Worm (Caenorhabditis elegans) whole organism, L4 larva: ENCODE data around the gene F42A9.8.

Experiments used
- F37D6.2 ChIP-seq: sonication (generic microtip); optimal IDR thresholded peaks from 2 replicates; lab custom pipeline; 2016; ENCODE audit warnings: mild to moderate bottlenecking, missing genetic modification characterization, missing compliant biosample characterization
- F49E8.2 ChIP-seq: sonication (generic microtip); optimal IDR thresholded peaks from 2 replicates; lab custom pipeline; 2016; ENCODE audit warnings: missing compliant biosample characterization, mild to moderate bottlenecking, missing genetic modification characterization, borderline replicate concordance
- T20F7.1 ChIP-seq: fragments of 200-800 bp; sonication (Bioruptor generic); optimal IDR thresholded peaks from 2 replicates; lab custom pipeline; 2018; ENCODE audit warnings: mild to moderate bottlenecking, missing genetic modification characterization, missing compliant biosample characterization
- T26A8.4 ChIP-seq: fragments of 200-800 bp; sonication (Bioruptor generic); IDR thresholded peaks from 2 replicates; pipeline ENCODE4 v1.3.6; 2022; ENCODE audit warnings: missing genetic modification characterization, missing compliant biosample characterization
- Y105C5A.15 ChIP-seq: fragments of 200-800 bp; sonication (Bioruptor generic); IDR thresholded peaks from 2 replicates; pipeline ENCODE4 v1.3.6; 2022; ENCODE audit warnings: missing genetic modification characterization, missing compliant biosample characterization
- ZK337.2 ChIP-seq: fragments of 200-800 bp; sonication (Bioruptor generic); IDR thresholded peaks from 2 replicates; pipeline ENCODE4 v1.3.6; 2022; ENCODE audit warnings: missing genetic modification reagents, missing genetic modification characterization, missing compliant biosample characterization
- ZK546.5 ChIP-seq, 2 experiments: sonication (generic microtip); optimal IDR thresholded peaks; 2 replicates each; lab custom pipeline; 2017; ENCODE audit warnings: missing biosample characterization in 2 of 2, missing genetic modification characterization in 2 of 2
- aha-1 ChIP-seq: fragments of 150-350 bp; peaks from one replicate; lab custom pipeline; 2014; ENCODE audit warnings: missing biosample characterization, missing genetic modification characterization
- aly-2 ChIP-seq: sonication (generic microtip); optimal IDR thresholded peaks from 2 replicates; lab custom pipeline; 2018; ENCODE audit warnings: missing biosample characterization, missing genetic modification characterization
- ama-1 ChIP-seq: fragments of 150-350 bp; optimal IDR thresholded peaks from 2 replicates; lab custom pipeline; 2014; ENCODE audit warnings: inconsistent platforms, mixed read lengths
- ceh-20 ChIP-seq: fragments of 200-800 bp; sonication (Bioruptor generic); IDR thresholded peaks from 2 replicates; pipeline ENCODE4 v1.3.6; 2022; ENCODE audit warnings: missing genetic modification reagents, missing genetic modification characterization, missing compliant biosample characterization
- ceh-44 ChIP-seq: fragments of 200-800 bp; sonication (Bioruptor generic); IDR thresholded peaks from 2 replicates; pipeline ENCODE4 v1.3.6; 2022; ENCODE audit warnings: missing genetic modification reagents, missing genetic modification characterization, missing compliant biosample characterization
- ces-1 ChIP-seq: fragments of 150-350 bp; sonication (generic microtip); optimal IDR thresholded peaks from 4 replicates; lab custom pipeline; 2014; ENCODE audit warnings: missing biosample characterization, missing genetic modification reagents, missing genetic modification characterization
- ctbp-1 ChIP-seq: fragments of 200-800 bp; sonication (Bioruptor generic); IDR thresholded peaks from 2 replicates; pipeline ENCODE4 v1.3.6; 2022; ENCODE audit warnings: missing genetic modification reagents, missing genetic modification characterization, missing compliant biosample characterization
- daf-12 ChIP-seq: fragments of 150-350 bp; optimal IDR thresholded peaks from 2 replicates; lab custom pipeline; 2014; ENCODE audit warnings: missing biosample characterization, missing genetic modification reagents, missing genetic modification characterization
- daf-16 ChIP-seq, 3 experiments: sonication (generic microtip); optimal IDR thresholded peaks; 2 replicates each; lab custom pipeline; 2016 to 2017; ENCODE audit warnings: missing genetic modification characterization in 3 of 3, missing genetic modification reagents in 3 of 3, mild to moderate bottlenecking in 2 of 3, missing compliant biosample characterization in 2 of 3, missing biosample characterization in 1 of 3, moderate library complexity in 1 of 3
- daf-19 ChIP-seq: fragments of 200-800 bp; sonication (Bioruptor generic); conservative IDR thresholded peaks from 2 replicates; pipeline ENCODE4 v1.3.6; 2022; ENCODE audit warnings: missing genetic modification characterization, missing compliant biosample characterization
- dmd-8 ChIP-seq: fragments of 200-800 bp; sonication (Bioruptor generic); IDR thresholded peaks from 2 replicates; pipeline ENCODE4 v1.3.6; 2022; ENCODE audit warnings: missing genetic modification characterization, missing compliant biosample characterization
- dve-1 ChIP-seq: sonication (generic microtip); optimal IDR thresholded peaks from 2 replicates; lab custom pipeline; 2017; ENCODE audit warnings: antibody characterized with exemption, mild to moderate bottlenecking, missing genetic modification characterization, missing compliant biosample characterization; ENCODE audit not compliant: insufficient read depth
- egl-27 ChIP-seq: sonication (generic microtip); optimal IDR thresholded peaks from 3 replicates; lab custom pipeline; 2017; ENCODE audit warnings: missing biosample characterization, missing genetic modification reagents, missing genetic modification characterization
- egl-43 ChIP-seq: fragments of 200-800 bp; sonication (Bioruptor generic); IDR thresholded peaks from 2 replicates; pipeline ENCODE4 v1.3.6; 2022; ENCODE audit warnings: missing genetic modification reagents, missing genetic modification characterization, missing compliant biosample characterization
- hif-1 ChIP-seq, 2 experiments: sonication (generic microtip); optimal IDR thresholded peaks; 2 replicates each; lab custom pipeline; 2016 to 2017; ENCODE audit warnings: missing compliant biosample characterization in 2 of 2, missing genetic modification characterization in 2 of 2, missing genetic modification reagents in 2 of 2, missing genotype in 2 of 2, mild to moderate bottlenecking in 1 of 2
- hlh-30 ChIP-seq: sonication (generic microtip); optimal IDR thresholded peaks from 2 replicates; lab custom pipeline; 2017; ENCODE audit warnings: antibody characterized with exemption, mild to moderate bottlenecking, missing genetic modification characterization, missing compliant biosample characterization; ENCODE audit not compliant: insufficient read depth
- lim-7 ChIP-seq: fragments of 200-800 bp; sonication (Bioruptor generic); IDR thresholded peaks from 2 replicates; pipeline ENCODE4 v1.3.6; 2022; ENCODE audit warnings: missing genetic modification characterization, missing compliant biosample characterization
- lin-29 ChIP-seq: fragments of 200-800 bp; sonication (Bioruptor generic); IDR thresholded peaks from 2 replicates; pipeline ENCODE4 v1.3.6; 2022; ENCODE audit warnings: missing genetic modification reagents, missing genetic modification characterization, missing compliant biosample characterization
- lin-38 ChIP-seq: fragments of 200-800 bp; sonication (Bioruptor generic); IDR thresholded peaks from 2 replicates; pipeline ENCODE4 v1.3.6; 2022; ENCODE audit warnings: missing genetic modification reagents, missing genetic modification characterization, missing compliant biosample characterization
- lin-39 ChIP-seq: fragments of 150-350 bp; optimal IDR thresholded peaks from 2 replicates; lab custom pipeline; 2014; ENCODE audit warnings: missing biosample characterization, missing genetic modification reagents, missing genetic modification characterization
- lsy-2 ChIP-seq, 2 experiments: fragments of 150-350 bp in 1 of 2; sonication (generic microtip) in 1 of 2; optimal IDR thresholded peaks; 2 replicates each; lab custom pipeline; 2014 to 2017; ENCODE audit warnings: missing biosample characterization in 2 of 2, missing genetic modification characterization in 2 of 2
- madf-5 ChIP-seq, 2 experiments: fragments of 200-800 bp; sonication (Bioruptor generic); IDR thresholded peaks; 2 replicates each; pipeline ENCODE4 v1.3.6; 2022; ENCODE audit warnings: missing compliant biosample characterization in 2 of 2, missing genetic modification characterization in 2 of 2
- mdt-29 ChIP-seq: fragments of 200-800 bp; sonication (Bioruptor generic); IDR thresholded peaks from 2 replicates; pipeline ENCODE4 v1.3.6; 2022; ENCODE audit warnings: missing genetic modification reagents, missing genetic modification characterization, missing compliant biosample characterization
- mxl-3 ChIP-seq: fragments of 200-800 bp; sonication (Bioruptor generic); optimal IDR thresholded peaks from 2 replicates; lab custom pipeline; 2018; ENCODE audit warnings: mild to moderate bottlenecking, missing genetic modification characterization, missing compliant biosample characterization
- nhr-111 ChIP-seq: fragments of 200-800 bp; sonication (Bioruptor generic); optimal IDR thresholded peaks from 2 replicates; lab custom pipeline; 2018; ENCODE audit warnings: mild to moderate bottlenecking, missing genetic modification characterization, missing compliant biosample characterization
- nhr-237 ChIP-seq: sonication (generic microtip); optimal IDR thresholded peaks from 2 replicates; lab custom pipeline; 2017; ENCODE audit warnings: missing biosample characterization, missing genetic modification characterization
- nhr-25 ChIP-seq: sonication (generic microtip); optimal IDR thresholded peaks from 2 replicates; lab custom pipeline; 2017; ENCODE audit warnings: missing genetic modification characterization, mild to moderate bottlenecking, missing compliant biosample characterization, antibody characterized with exemption, moderate library complexity, borderline replicate concordance; ENCODE audit not compliant: insufficient read depth
- nhr-6 ChIP-seq: fragments of 150-350 bp; optimal IDR thresholded peaks from 2 replicates; lab custom pipeline; 2014; ENCODE audit warnings: missing biosample characterization, missing genetic modification characterization
- nhr-77 ChIP-seq: fragments of 150-350 bp; optimal IDR thresholded peaks from 2 replicates; lab custom pipeline; 2014; ENCODE audit warnings: missing biosample characterization, missing genetic modification characterization
- pha-4 ChIP-seq, 2 experiments: fragments of 150-350 bp in 1 of 2; fragments of 200-800 bp in 1 of 2; sonication (Bioruptor generic) in 1 of 2; IDR thresholded peaks in 1 of 2; optimal IDR thresholded peaks in 1 of 2; 2 replicates each; pipeline versions ENCODE4 v1.3.6 to Lab custom; 2014 to 2022; ENCODE audit warnings: missing genetic modification characterization in 2 of 2, missing genetic modification reagents in 2 of 2, missing biosample characterization in 1 of 2, missing compliant biosample characterization in 1 of 2
- php-3 ChIP-seq: fragments of 200-800 bp; sonication (Bioruptor generic); IDR thresholded peaks from 2 replicates; pipeline ENCODE4 v1.3.6; 2022; ENCODE audit warnings: missing genetic modification reagents, missing genetic modification characterization, missing compliant biosample characterization
- rbr-2 ChIP-seq: sonication (generic microtip); optimal IDR thresholded peaks from 2 replicates; lab custom pipeline; 2016; ENCODE audit warnings: missing genotype, missing genetic modification characterization, missing compliant biosample characterization
- spr-1 ChIP-seq: sonication (generic microtip); optimal IDR thresholded peaks from 2 replicates; lab custom pipeline; 2016; ENCODE audit warnings: mild to moderate bottlenecking, missing genetic modification characterization, missing compliant biosample characterization
- tag-97 ChIP-seq: fragments of 200-800 bp; sonication (Bioruptor generic); IDR thresholded peaks from 2 replicates; pipeline ENCODE4 v1.3.6; 2022; ENCODE audit warnings: missing genetic modification characterization, missing compliant biosample characterization
- unc-130 ChIP-seq: sonication (generic microtip); optimal IDR thresholded peaks from 2 replicates; lab custom pipeline; 2016; ENCODE audit warnings: missing genetic modification reagents, missing genetic modification characterization, missing compliant biosample characterization
- unc-39 ChIP-seq: sonication (generic microtip); optimal IDR thresholded peaks from 2 replicates; lab custom pipeline; 2017; ENCODE audit warnings: missing biosample characterization, missing genetic modification characterization
- zag-1 ChIP-seq: fragments of 150-350 bp; optimal IDR thresholded peaks from 2 replicates; lab custom pipeline; 2014; ENCODE audit warnings: missing biosample characterization, missing genetic modification characterization

Gene F42A9.8

DNA sequence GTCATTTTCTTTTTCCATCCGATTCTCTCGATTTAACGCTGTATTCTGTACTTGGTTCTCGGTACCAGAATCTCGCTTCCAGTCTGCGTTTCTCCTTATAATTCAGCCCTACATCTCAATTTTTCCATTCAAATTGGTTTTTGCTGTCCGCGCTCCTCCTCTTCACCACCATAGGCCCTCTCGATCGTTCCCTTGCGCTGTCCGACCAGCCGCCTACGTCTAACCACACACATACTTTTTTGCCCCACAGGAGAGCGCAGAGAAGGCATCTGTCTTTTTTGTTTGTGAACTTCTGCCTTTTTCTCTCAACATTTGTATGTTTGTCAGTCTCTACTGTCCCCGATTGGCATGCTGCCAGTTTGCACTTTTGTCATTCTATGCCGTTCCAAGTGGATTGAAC lies 8.7 kb upstream of the F42A9.8 start, which contains the start of gene F42A9.11 (continued):
- TF ChIP-seq lsy-2 (tag; optimal IDR thresholded peaks at IDR 0.05; lab: Kevin White, UChicago) (peak in 1 of 2 experiments; percentile 44), egl-43 (peak; percentile 43; the same call in 1 of the 2 replicates), daf-16 (GFP tag; optimal IDR thresholded peaks at IDR 0.05; lab: Kevin White, UChicago) (no peak), daf-16 (tag; optimal IDR thresholded peaks at IDR 0.05; lab: Kevin White, UChicago) (peak; percentile 48), ZK546.5 (tag; optimal IDR thresholded peaks at IDR 0.05; lab: Kevin White, UChicago) (no peak), nhr-6 (tag; lab: Kevin White, UChicago) (peak; percentile 28), ces-1 (GFP tag; lab: Kevin White, UChicago) (no peak), F37D6.2 (no peak), mxl-3 (GFP tag; lab: Kevin White, UChicago) (peak; percentile 73), lin-39 (tag; lab: Kevin White, UChicago) (no peak), madf-5 (GFP tag; IDR thresholded peaks at IDR 0.05; lab: Robert Waterston, UW) (no peak), lin-29 (GFP tag; lab: Robert Waterston, UW) (no peak), egl-27 (no peak), hlh-30 (tag; lab: Kevin White, UChicago) (peak; percentile 53), spr-1 (tag; lab: Kevin White, UChicago) (no peak), php-3 (GFP tag; lab: Robert Waterston, UW) (no peak), ceh-44 (GFP tag; lab: Robert Waterston, UW) (no peak), dve-1 (tag; lab: Kevin White, UChicago) (peak; percentile 14), Y105C5A.15 (GFP tag; lab: Robert Waterston, UW) (no peak), unc-39 (no peak), tag-97 (GFP tag; lab: Robert Waterston, UW) (no peak), mdt-29 (no peak), pha-4 (GFP tag; IDR thresholded peaks at IDR 0.05; lab: Robert Waterston, UW) (no peak), pha-4 (tag; optimal IDR thresholded peaks at IDR 0.05; lab: Kevin White, UChicago) (no peak), daf-12 (tag; lab: Kevin White, UChicago) (no peak), ZK337.2 (no peak), F49E8.2 (no peak), aha-1 (tag; lab: Kevin White, UChicago) (peak; percentile 89)
- TF ChIP-seq, all 104 proteins: peak for 21

DNA sequence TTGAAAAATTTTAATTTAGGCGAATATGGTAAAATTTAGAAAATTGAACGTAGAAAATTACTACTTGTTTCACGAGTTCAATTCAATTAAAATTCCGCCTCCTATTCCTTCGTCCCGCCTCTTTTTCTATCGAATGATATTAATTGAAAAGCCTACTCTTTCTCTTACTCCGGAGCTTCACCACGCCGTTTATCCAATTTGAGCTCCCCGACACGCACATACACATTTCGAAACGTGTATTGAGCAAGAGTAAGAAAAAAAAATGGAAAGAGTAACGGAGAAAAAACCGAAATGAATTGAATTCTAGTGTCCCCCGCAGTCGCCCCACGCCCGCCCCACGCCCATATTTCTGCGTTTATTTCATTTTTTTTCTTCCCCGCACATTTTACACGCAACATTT lies 7.7 kb upstream of the F42A9.8 start:
- no peak for TF ChIP-seq ama-1 (lab: Kevin White, UChicago)
- no peak for TF ChIP-seq nhr-77 (tag; lab: Kevin White, UChicago)
- TF ChIP-seq lim-7: no peak
- 0 out of 2 replicates have a peak, but pooled peaks have one; percentile 24 for TF ChIP-seq egl-43
- no peak for TF ChIP-seq nhr-111
- TF ChIP-seq rbr-2 (tag; lab: Kevin White, UChicago): no peak
- TF ChIP-seq unc-130 (GFP tag; lab: Kevin White, UChicago): no peak
- TF ChIP-seq nhr-237: no peak
- peak; percentile 8 for TF ChIP-seq aha-1 (tag; lab: Kevin White, UChicago)
- TF ChIP-seq madf-5 (GFP tag; IDR thresholded peaks at IDR 0.05; lab: Robert Waterston, UW): no peak
- TF ChIP-seq daf-19 (GFP tag; lab: Robert Waterston, UW): no peak
- peak; percentile 70; the same call in 1 of the 2 replicates for TF ChIP-seq T26A8.4 (GFP tag; lab: Robert Waterston, UW)
- no peak for TF ChIP-seq F37D6.2
- TF ChIP-seq ctbp-1: 0 out of 2 replicates have a peak, but pooled peaks have one; percentile 18
- TF ChIP-seq dmd-8 (GFP tag; lab: Robert Waterston, UW): no peak
- no peak for TF ChIP-seq dve-1 (tag; lab: Kevin White, UChicago)
- TF ChIP-seq aly-2 (tag; lab: Kevin White, UChicago): no peak
- peak in 1 of 2 experiments; percentile 4 for TF ChIP-seq hif-1 (tag; optimal IDR thresholded peaks at IDR 0.05; lab: Kevin White, UChicago)
- TF ChIP-seq zag-1 (tag; lab: Kevin White, UChicago): no peak
- TF ChIP-seq lin-38: no peak
- no peak for TF ChIP-seq ceh-20 (GFP tag; lab: Robert Waterston, UW)
- no peak for TF ChIP-seq T20F7.1 (GFP tag; lab: Kevin White, UChicago)
- no peak for TF ChIP-seq mxl-3 (GFP tag; lab: Kevin White, UChicago)
- TF ChIP-seq nhr-25 (tag; lab: Kevin White, UChicago): no peak
- 0 out of 2 replicates have a peak, but pooled peaks have one; percentile 8 for TF ChIP-seq pha-4 (GFP tag; IDR thresholded peaks at IDR 0.05; lab: Robert Waterston, UW)
- no peak for TF ChIP-seq pha-4 (tag; optimal IDR thresholded peaks at IDR 0.05; lab: Kevin White, UChicago)
